Worm (Caenorhabditis elegans) whole organism, L4 larva: ENCODE measurements around the gene T25B9.2.

ENCODE experiments used
- D1046.2 ChIP-seq: fragments of 200-800 bp; sonication (Bioruptor generic); IDR thresholded peaks from 2 replicates; pipeline ENCODE4 v1.3.6; 2022; ENCODE audit warnings: missing genetic modification characterization, missing compliant biosample characterization
- F44E2.7 ChIP-seq: fragments of 200-800 bp; sonication (Bioruptor generic); IDR thresholded peaks from 2 replicates; pipeline ENCODE4 v2.1.2; 2022; ENCODE audit warnings: missing genetic modification characterization, missing compliant biosample characterization
- Y105C5A.15 ChIP-seq: fragments of 200-800 bp; sonication (Bioruptor generic); IDR thresholded peaks from 2 replicates; pipeline ENCODE4 v1.3.6; 2022; ENCODE audit warnings: missing genetic modification characterization, missing compliant biosample characterization
- ZK546.5 ChIP-seq, 2 experiments: sonication (generic microtip); optimal IDR thresholded peaks; 2 replicates each; lab custom pipeline; 2017; ENCODE audit warnings: missing biosample characterization in 2 of 2, missing genetic modification characterization in 2 of 2
- aly-2 ChIP-seq: sonication (generic microtip); optimal IDR thresholded peaks from 2 replicates; lab custom pipeline; 2018; ENCODE audit warnings: missing biosample characterization, missing genetic modification characterization
- ama-1 ChIP-seq: fragments of 150-350 bp; optimal IDR thresholded peaks from 2 replicates; lab custom pipeline; 2014; ENCODE audit warnings: inconsistent platforms, mixed read lengths
- ceh-20 ChIP-seq: fragments of 200-800 bp; sonication (Bioruptor generic); IDR thresholded peaks from 2 replicates; pipeline ENCODE4 v1.3.6; 2022; ENCODE audit warnings: missing genetic modification reagents, missing genetic modification characterization, missing compliant biosample characterization
- ceh-28 ChIP-seq: fragments of 150-350 bp; optimal IDR thresholded peaks from 2 replicates; lab custom pipeline; 2014; ENCODE audit warnings: missing biosample characterization, missing genetic modification reagents, missing genetic modification characterization
- ceh-44 ChIP-seq: fragments of 200-800 bp; sonication (Bioruptor generic); IDR thresholded peaks from 2 replicates; pipeline ENCODE4 v1.3.6; 2022; ENCODE audit warnings: missing genetic modification reagents, missing genetic modification characterization, missing compliant biosample characterization
- daf-12 ChIP-seq: fragments of 150-350 bp; optimal IDR thresholded peaks from 2 replicates; lab custom pipeline; 2014; ENCODE audit warnings: missing biosample characterization, missing genetic modification reagents, missing genetic modification characterization
- daf-16 ChIP-seq, 3 experiments: sonication (generic microtip); optimal IDR thresholded peaks; 2 replicates each; lab custom pipeline; 2016 to 2017; ENCODE audit warnings: missing genetic modification characterization in 3 of 3, missing genetic modification reagents in 3 of 3, mild to moderate bottlenecking in 2 of 3, missing compliant biosample characterization in 2 of 3, missing biosample characterization in 1 of 3, moderate library complexity in 1 of 3
- dmd-6 ChIP-seq: fragments of 200-800 bp; sonication (Bioruptor generic); IDR thresholded peaks from 2 replicates; pipeline ENCODE4 v1.3.6; 2022; ENCODE audit warnings: missing genetic modification reagents, missing genetic modification characterization, missing compliant biosample characterization
- dmd-8 ChIP-seq: fragments of 200-800 bp; sonication (Bioruptor generic); IDR thresholded peaks from 2 replicates; pipeline ENCODE4 v1.3.6; 2022; ENCODE audit warnings: missing genetic modification characterization, missing compliant biosample characterization
- duxl-1 ChIP-seq: sonication (generic microtip); optimal IDR thresholded peaks from 2 replicates; lab custom pipeline; 2016; ENCODE audit warnings: mild to moderate bottlenecking, missing genetic modification characterization, moderate library complexity, missing compliant biosample characterization; ENCODE audit not compliant: poor library complexity
- dve-1 ChIP-seq: sonication (generic microtip); optimal IDR thresholded peaks from 2 replicates; lab custom pipeline; 2017; ENCODE audit warnings: antibody characterized with exemption, mild to moderate bottlenecking, missing genetic modification characterization, missing compliant biosample characterization; ENCODE audit not compliant: insufficient read depth
- fkh-10 ChIP-seq: fragments of 150-350 bp; optimal IDR thresholded peaks from 2 replicates; lab custom pipeline; 2014; ENCODE audit warnings: missing biosample characterization, missing genetic modification reagents, missing genetic modification characterization
- fos-1 ChIP-seq: fragments of 150-350 bp; optimal IDR thresholded peaks from 2 replicates; lab custom pipeline; 2014; ENCODE audit warnings: missing biosample characterization, missing genetic modification characterization
- hif-1 ChIP-seq, 2 experiments: sonication (generic microtip); optimal IDR thresholded peaks; 2 replicates each; lab custom pipeline; 2016 to 2017; ENCODE audit warnings: missing compliant biosample characterization in 2 of 2, missing genetic modification characterization in 2 of 2, missing genetic modification reagents in 2 of 2, missing genotype in 2 of 2, mild to moderate bottlenecking in 1 of 2
- hlh-11 ChIP-seq: fragments of 200-800 bp; sonication (Bioruptor generic); optimal IDR thresholded peaks from 2 replicates; lab custom pipeline; 2018; ENCODE audit warnings: mild to moderate bottlenecking, missing genetic modification characterization, missing compliant biosample characterization
- hlh-30 ChIP-seq: sonication (generic microtip); optimal IDR thresholded peaks from 2 replicates; lab custom pipeline; 2017; ENCODE audit warnings: antibody characterized with exemption, mild to moderate bottlenecking, missing genetic modification characterization, missing compliant biosample characterization; ENCODE audit not compliant: insufficient read depth
- jun-1 ChIP-seq: fragments of 150-350 bp; optimal IDR thresholded peaks from 2 replicates; lab custom pipeline; 2014; ENCODE audit warnings: missing biosample characterization, missing genetic modification reagents, missing genetic modification characterization
- lim-7 ChIP-seq: fragments of 200-800 bp; sonication (Bioruptor generic); IDR thresholded peaks from 2 replicates; pipeline ENCODE4 v1.3.6; 2022; ENCODE audit warnings: missing genetic modification characterization, missing compliant biosample characterization
- lin-1 ChIP-seq: fragments of 200-800 bp; sonication (Bioruptor generic); IDR thresholded peaks from 2 replicates; pipeline ENCODE4 v1.3.6; 2022; ENCODE audit warnings: missing genetic modification reagents, missing genetic modification characterization, missing compliant biosample characterization
- lin-15B ChIP-seq: fragments of 150-350 bp; sonication (generic microtip); optimal IDR thresholded peaks from 3 replicates; lab custom pipeline; 2014; ENCODE audit warnings: missing biosample characterization, missing genetic modification characterization
- lin-29 ChIP-seq: fragments of 200-800 bp; sonication (Bioruptor generic); IDR thresholded peaks from 2 replicates; pipeline ENCODE4 v1.3.6; 2022; ENCODE audit warnings: missing genetic modification reagents, missing genetic modification characterization, missing compliant biosample characterization
- lin-38 ChIP-seq: fragments of 200-800 bp; sonication (Bioruptor generic); IDR thresholded peaks from 2 replicates; pipeline ENCODE4 v1.3.6; 2022; ENCODE audit warnings: missing genetic modification reagents, missing genetic modification characterization, missing compliant biosample characterization
- lir-3 ChIP-seq: sonication (generic microtip); optimal IDR thresholded peaks from 2 replicates; lab custom pipeline; 2016; ENCODE audit warnings: mild to moderate bottlenecking, missing genetic modification characterization, missing compliant biosample characterization
- lsy-2 ChIP-seq, 2 experiments: fragments of 150-350 bp in 1 of 2; sonication (generic microtip) in 1 of 2; optimal IDR thresholded peaks; 2 replicates each; lab custom pipeline; 2014 to 2017; ENCODE audit warnings: missing biosample characterization in 2 of 2, missing genetic modification characterization in 2 of 2
- madf-5 ChIP-seq, 2 experiments: fragments of 200-800 bp; sonication (Bioruptor generic); IDR thresholded peaks; 2 replicates each; pipeline ENCODE4 v1.3.6; 2022; ENCODE audit warnings: missing compliant biosample characterization in 2 of 2, missing genetic modification characterization in 2 of 2
- madf-9 ChIP-seq: fragments of 200-800 bp; sonication (Bioruptor generic); conservative IDR thresholded peaks from 2 replicates; pipeline ENCODE4 v1.3.6; 2022; ENCODE audit warnings: missing genetic modification reagents, missing genetic modification characterization, missing compliant biosample characterization
- mdl-1 ChIP-seq, 2 experiments: fragments of 150-350 bp in 1 of 2; sonication (generic microtip) in 1 of 2; optimal IDR thresholded peaks; 2 replicates each; lab custom pipeline; 2014 to 2017; ENCODE audit warnings: missing biosample characterization in 2 of 2, missing genetic modification characterization in 2 of 2
- mep-1 ChIP-seq: fragments of 150-350 bp; sonication (generic microtip); optimal IDR thresholded peaks from 3 replicates; lab custom pipeline; 2014; ENCODE audit warnings: missing biosample characterization, missing genetic modification characterization
- mxl-2 ChIP-seq: fragments of 200-800 bp; sonication (Bioruptor generic); conservative IDR thresholded peaks from 2 replicates; pipeline ENCODE4 v1.3.6; 2022; ENCODE audit warnings: missing genetic modification reagents, missing genetic modification characterization, missing compliant biosample characterization
- nhr-102 ChIP-seq: sonication (generic microtip); optimal IDR thresholded peaks from 2 replicates; lab custom pipeline; 2016; ENCODE audit warnings: mild to moderate bottlenecking, missing genetic modification characterization, moderate library complexity, missing compliant biosample characterization
- nhr-11 ChIP-seq: fragments of 150-350 bp; optimal IDR thresholded peaks from 2 replicates; lab custom pipeline; 2014; ENCODE audit warnings: missing biosample characterization, missing genetic modification characterization
- nhr-111 ChIP-seq: fragments of 200-800 bp; sonication (Bioruptor generic); optimal IDR thresholded peaks from 2 replicates; lab custom pipeline; 2018; ENCODE audit warnings: mild to moderate bottlenecking, missing genetic modification characterization, missing compliant biosample characterization
- nhr-25 ChIP-seq: sonication (generic microtip); optimal IDR thresholded peaks from 2 replicates; lab custom pipeline; 2017; ENCODE audit warnings: missing genetic modification characterization, mild to moderate bottlenecking, missing compliant biosample characterization, antibody characterized with exemption, moderate library complexity, borderline replicate concordance; ENCODE audit not compliant: insufficient read depth
- nhr-28 ChIP-seq: fragments of 150-350 bp; optimal IDR thresholded peaks from 2 replicates; lab custom pipeline; 2014; ENCODE audit warnings: missing biosample characterization, missing genetic modification characterization
- nhr-42 ChIP-seq: fragments of 200-800 bp; sonication (Bioruptor generic); IDR thresholded peaks from 2 replicates; pipeline ENCODE4 v1.3.6; 2022; ENCODE audit warnings: missing genetic modification characterization, missing compliant biosample characterization
- nhr-48 ChIP-seq: sonication (generic microtip); optimal IDR thresholded peaks from 2 replicates; lab custom pipeline; 2016; ENCODE audit warnings: mild to moderate bottlenecking, missing genetic modification characterization, missing compliant biosample characterization
- pha-4 ChIP-seq, 2 experiments: fragments of 150-350 bp in 1 of 2; fragments of 200-800 bp in 1 of 2; sonication (Bioruptor generic) in 1 of 2; IDR thresholded peaks in 1 of 2; optimal IDR thresholded peaks in 1 of 2; 2 replicates each; pipeline versions ENCODE4 v1.3.6 to Lab custom; 2014 to 2022; ENCODE audit warnings: missing genetic modification characterization in 2 of 2, missing genetic modification reagents in 2 of 2, missing biosample characterization in 1 of 2, missing compliant biosample characterization in 1 of 2
- php-3 ChIP-seq: fragments of 200-800 bp; sonication (Bioruptor generic); IDR thresholded peaks from 2 replicates; pipeline ENCODE4 v1.3.6; 2022; ENCODE audit warnings: missing genetic modification reagents, missing genetic modification characterization, missing compliant biosample characterization
- pqm-1 ChIP-seq: sonication (generic microtip); optimal IDR thresholded peaks from 2 replicates; lab custom pipeline; 2017; ENCODE audit warnings: missing biosample characterization, missing genetic modification characterization
- rbr-2 ChIP-seq: sonication (generic microtip); optimal IDR thresholded peaks from 2 replicates; lab custom pipeline; 2016; ENCODE audit warnings: missing genotype, missing genetic modification characterization, missing compliant biosample characterization
- spr-1 ChIP-seq: sonication (generic microtip); optimal IDR thresholded peaks from 2 replicates; lab custom pipeline; 2016; ENCODE audit warnings: mild to moderate bottlenecking, missing genetic modification characterization, missing compliant biosample characterization
- unc-39 ChIP-seq: sonication (generic microtip); optimal IDR thresholded peaks from 2 replicates; lab custom pipeline; 2017; ENCODE audit warnings: missing biosample characterization, missing genetic modification characterization
- zip-2 ChIP-seq: fragments of 150-350 bp; optimal IDR thresholded peaks from 2 replicates; lab custom pipeline; 2014; ENCODE audit warnings: missing biosample characterization, missing genetic modification characterization
- ztf-11 ChIP-seq: fragments of 150-350 bp; optimal IDR thresholded peaks from 2 replicates; lab custom pipeline; 2014; ENCODE audit warnings: missing biosample characterization, missing genetic modification characterization

The T25B9.2 gene

DNA sequence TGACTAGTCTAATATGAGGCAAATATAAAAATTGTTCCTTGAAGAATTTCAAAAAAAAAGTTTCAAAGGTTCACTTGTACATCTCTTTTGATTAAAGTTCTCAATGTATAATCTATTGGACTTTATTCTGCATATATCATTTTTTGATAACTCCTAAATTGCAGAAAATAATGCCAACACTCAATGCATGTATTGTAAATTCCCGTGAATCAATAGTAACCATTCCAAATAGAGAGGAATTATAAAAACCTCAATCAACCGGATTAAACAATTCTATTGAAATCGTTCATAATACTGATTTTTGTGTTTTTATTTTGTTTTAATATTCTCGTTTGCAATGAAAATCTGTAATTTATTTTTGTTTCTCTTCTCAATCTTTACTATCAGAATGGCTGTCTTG, 13.4 kb upstream of the T25B9.2 start, which contains the start of gene T25B9.12:
Gene T25B9.12 (plus strand): TSS at position 301 of the 400 bp plus-strand sequence.
- TF ChIP-seq D1046.2 (GFP tag; lab: Robert Waterston, UW) (no peak), pqm-1 (tag; lab: Kevin White, UChicago) (no peak), lin-1 (no peak), lin-38 (GFP tag; lab: Robert Waterston, UW) (no peak), ceh-44 (no peak), lin-29 (GFP tag; lab: Robert Waterston, UW) (no peak), lim-7 (no peak), mxl-2 (no peak), zip-2 (tag; lab: Kevin White, UChicago) (no peak), F44E2.7 (GFP tag; lab: Robert Waterston, UW) (no peak), rbr-2 (no peak), nhr-102 (tag; lab: Kevin White, UChicago) (no peak), lin-15B (tag; lab: Kevin White, UChicago) (no peak)

- no peak for TF ChIP-seq nhr-42 (GFP tag; lab: Robert Waterston, UW)
- no peak for TF ChIP-seq ztf-11
- no peak for TF ChIP-seq ama-1
- TF ChIP-seq dmd-8 (GFP tag; lab: Robert Waterston, UW): no peak
- no peak for TF ChIP-seq nhr-25
- TF ChIP-seq nhr-111 (GFP tag; lab: Kevin White, UChicago): no peak
- TF ChIP-seq spr-1: no peak
- no peak for TF ChIP-seq F44E2.7 (GFP tag; lab: Robert Waterston, UW)
- TF ChIP-seq fos-1 (tag; lab: Kevin White, UChicago): no peak
- no peak for TF ChIP-seq duxl-1 (tag; lab: Kevin White, UChicago)
- TF ChIP-seq jun-1 (tag; lab: Kevin White, UChicago): no peak
Measured at ce11 chrIV:10764206-10764605, 12.6 kb upstream of the T25B9.2 start, which contains the start of gene T25B9.11. TSS of gene T25B9.11 (plus strand) at chrIV:10764506.

- TF ChIP-seq mep-1 (tag; lab: Kevin White, UChicago) (no peak), unc-39 (tag; lab: Kevin White, UChicago) (no peak), lsy-2 (tag; optimal IDR thresholded peaks at IDR 0.05; lab: Kevin White, UChicago) (no peak), fkh-10 (no peak), mdl-1 (tag; optimal IDR thresholded peaks at IDR 0.05; lab: Kevin White, UChicago) (no peak), ceh-20 (no peak), hlh-11 (tag; lab: Kevin White, UChicago) (peak; percentile 80), hif-1 (tag; optimal IDR thresholded peaks at IDR 0.05; lab: Kevin White, UChicago) (no peak), madf-5 (GFP tag; IDR thresholded peaks at IDR 0.05; lab: Robert Waterston, UW) (no peak), pqm-1 (tag; lab: Kevin White, UChicago) (peak; percentile 31), dmd-6 (GFP tag; lab: Robert Waterston, UW) (peak; percentile 84), nhr-11 (tag; lab: Kevin White, UChicago) (no peak), nhr-48 (tag; lab: Kevin White, UChicago) (peak; percentile 57), nhr-28 (peak; percentile 68), dve-1 (tag; lab: Kevin White, UChicago) (peak; percentile 72), madf-9 (no peak), lim-7 (no peak), Y105C5A.15 (no peak), ZK546.5 (tag; optimal IDR thresholded peaks at IDR 0.05; lab: Kevin White, UChicago) (no peak), hlh-30 (peak; percentile 37), daf-12 (tag; lab: Kevin White, UChicago) (no peak), aly-2 (tag; lab: Kevin White, UChicago) (no peak), nhr-102 (tag; lab: Kevin White, UChicago) (peak; percentile 43), lir-3 (tag; lab: Kevin White, UChicago) (no peak), php-3 (GFP tag; lab: Robert Waterston, UW) (peak; percentile 63; the same call in 1 of the 2 replicates), daf-16 (GFP tag; optimal IDR thresholded peaks at IDR 0.05; lab: Kevin White, UChicago) (peak in 1 of 2 experiments; percentile 25), daf-16 (tag; optimal IDR thresholded peaks at IDR 0.05; lab: Kevin White, UChicago) (peak; percentile 93), pha-4 (GFP tag; IDR thresholded peaks at IDR 0.05; lab: Robert Waterston, UW) (no peak), pha-4 (tag; optimal IDR thresholded peaks at IDR 0.05; lab: Kevin White, UChicago) (no peak), ceh-28 (tag; lab: Kevin White, UChicago) (no peak)
Measured at ce11 chrIV:10761344-10761743, 9.7 kb upstream of the T25B9.2 start, which contains the start of gene ugt-54. TSS of gene ugt-54 (plus strand) at chrIV:10761698.
